Worm (Caenorhabditis elegans): ENCODE data around the gene chtb-2.

- TF ChIP-seq nhr-76 (tag; optimal IDR thresholded peaks at IDR 0.05) (no peak), unc-62 (GFP tag; optimal IDR thresholded peaks at IDR 0.05) (no peak), mml-1 (tag; optimal IDR thresholded peaks at IDR 0.05) (no peak), fos-1 (tag; optimal IDR thresholded peaks at IDR 0.05) (no peak), daf-12 (tag; optimal IDR thresholded peaks at IDR 0.05) (no peak), elt-3 (tag; optimal IDR thresholded peaks at IDR 0.05) (no peak), tbx-2 (tag; optimal IDR thresholded peaks at IDR 0.05) (no peak), ceh-16 (tag; optimal IDR thresholded peaks at IDR 0.05) (no peak), nhr-28 (tag; optimal IDR thresholded peaks at IDR 0.05) (no peak), elt-2 (tag; optimal IDR thresholded peaks at IDR 0.05) (no peak), mdl-1 (tag; optimal IDR thresholded peaks at IDR 0.05) (no peak)
These were observed 48.1 kb downstream of the chtb-2 start, which contains the start of gene C09E7.11 for ce11 chrIII:6531099-6531498.
